Worm (Caenorhabditis elegans) whole organism, mixed stage, embryonic: ENCODE results near the gene rpl-32.

Experiments
- M03D4.4 ChIP-seq: sonication (generic microtip); optimal IDR thresholded peaks from 2 replicates; lab custom pipeline; 2017; ENCODE audit warnings: mild to moderate bottlenecking, missing genetic modification characterization, missing compliant biosample characterization
- bed-3 ChIP-seq: fragments of 200-800 bp; sonication (Bioruptor generic); optimal IDR thresholded peaks from 3 replicates; lab custom pipeline; 2018; ENCODE audit warnings: mild to moderate bottlenecking, missing genetic modification characterization, moderate library complexity, missing compliant biosample characterization
- blmp-1 ChIP-seq: fragments of 150-350 bp; optimal IDR thresholded peaks from 2 replicates; lab custom pipeline; 2014; ENCODE audit warnings: missing biosample characterization, missing genetic modification characterization
- ceh-39 ChIP-seq: fragments of 150-350 bp; optimal IDR thresholded peaks from 2 replicates; lab custom pipeline; 2014; ENCODE audit warnings: missing biosample characterization, missing genetic modification characterization
- ceh-43 ChIP-seq: fragments of 200-800 bp; sonication (Bioruptor generic); optimal IDR thresholded peaks from 2 replicates; lab custom pipeline; 2018; ENCODE audit warnings: mild to moderate bottlenecking, missing genetic modification characterization, moderate library complexity, missing compliant biosample characterization
- ceh-83 ChIP-seq: fragments of 200-800 bp; sonication (Bioruptor generic); optimal IDR thresholded peaks from 2 replicates; lab custom pipeline; 2018; ENCODE audit warnings: mild to moderate bottlenecking, missing genetic modification characterization, missing compliant biosample characterization
- ces-1 ChIP-seq: fragments of 150-350 bp; optimal IDR thresholded peaks from 2 replicates; lab custom pipeline; 2014; ENCODE audit warnings: missing biosample characterization, missing genetic modification reagents, missing genetic modification characterization
- cnd-1 ChIP-seq: fragments of 200-800 bp; sonication (Bioruptor generic); optimal IDR thresholded peaks from 2 replicates; lab custom pipeline; 2018; ENCODE audit warnings: mild to moderate bottlenecking, missing genetic modification characterization, missing compliant biosample characterization
- drap-1 ChIP-seq: fragments of 200-800 bp; sonication (Bioruptor generic); optimal IDR thresholded peaks from 3 replicates; lab custom pipeline; 2018; ENCODE audit warnings: mild to moderate bottlenecking, missing genetic modification characterization, missing compliant biosample characterization
- elt-1 ChIP-seq: sonication (generic microtip); optimal IDR thresholded peaks from 2 replicates; lab custom pipeline; 2017; ENCODE audit warnings: missing genetic modification characterization, mild to moderate bottlenecking, missing compliant biosample characterization, antibody characterized with exemption, moderate library complexity, borderline replicate concordance; ENCODE audit not compliant: insufficient read depth
- elt-3 ChIP-seq: fragments of 150-350 bp; optimal IDR thresholded peaks from 2 replicates; lab custom pipeline; 2014; ENCODE audit warnings: missing biosample characterization, missing genetic modification characterization
- flh-1 ChIP-seq: fragments of 200-800 bp; sonication (Bioruptor generic); optimal IDR thresholded peaks from 2 replicates; lab custom pipeline; 2018; ENCODE audit warnings: mild to moderate bottlenecking, missing genetic modification characterization, moderate library complexity, missing compliant biosample characterization
- ham-2 ChIP-seq: fragments of 200-800 bp; sonication (Bioruptor generic); optimal IDR thresholded peaks from 2 replicates; lab custom pipeline; 2018; ENCODE audit warnings: mild to moderate bottlenecking, missing genetic modification characterization, missing compliant biosample characterization
- lin-13 ChIP-seq: fragments of 150-350 bp; optimal IDR thresholded peaks from 2 replicates; lab custom pipeline; 2014; ENCODE audit warnings: missing biosample characterization, missing genetic modification characterization
- lin-32 ChIP-seq: fragments of 200-800 bp; sonication (Bioruptor generic); optimal IDR thresholded peaks from 2 replicates; lab custom pipeline; 2018; ENCODE audit warnings: mild to moderate bottlenecking, missing genetic modification characterization, missing compliant biosample characterization
- lsy-2 ChIP-seq: fragments of 150-350 bp; optimal IDR thresholded peaks from 2 replicates; lab custom pipeline; 2014; ENCODE audit warnings: missing biosample characterization, missing genetic modification characterization
- mab-5 ChIP-seq: fragments of 150-350 bp; optimal IDR thresholded peaks from 2 replicates; lab custom pipeline; 2014; ENCODE audit warnings: missing biosample characterization, missing genetic modification characterization
- mep-1 ChIP-seq: fragments of 150-350 bp; optimal IDR thresholded peaks from 2 replicates; lab custom pipeline; 2017; ENCODE audit warnings: missing biosample characterization, missing genetic modification reagents, missing genetic modification characterization, inconsistent platforms
- mls-2 ChIP-seq: sonication (generic microtip); optimal IDR thresholded peaks from 2 replicates; lab custom pipeline; 2016; ENCODE audit warnings: mild to moderate bottlenecking, missing genetic modification characterization, moderate library complexity, missing compliant biosample characterization
- nhr-12 ChIP-seq: fragments of 150-350 bp; optimal IDR thresholded peaks from 2 replicates; lab custom pipeline; 2014; ENCODE audit warnings: missing biosample characterization, missing genetic modification characterization
- nhr-2 ChIP-seq: fragments of 150-350 bp; optimal IDR thresholded peaks from 2 replicates; lab custom pipeline; 2014; ENCODE audit warnings: missing biosample characterization, missing genetic modification characterization
- nhr-237 ChIP-seq: fragments of 150-350 bp; optimal IDR thresholded peaks from 2 replicates; lab custom pipeline; 2014; ENCODE audit warnings: missing biosample characterization, missing genetic modification characterization
- nhr-28 ChIP-seq: fragments of 150-350 bp; optimal IDR thresholded peaks from 2 replicates; lab custom pipeline; 2014; ENCODE audit warnings: missing biosample characterization, missing genetic modification characterization
- pha-4 ChIP-seq: fragments of 150-350 bp; optimal IDR thresholded peaks from 2 replicates; lab custom pipeline; 2018; ENCODE audit warnings: missing biosample characterization, missing genetic modification reagents, missing genetic modification characterization
- sem-2 ChIP-seq: fragments of 200-800 bp; sonication (Bioruptor generic); optimal IDR thresholded peaks from 2 replicates; lab custom pipeline; 2018; ENCODE audit warnings: mild to moderate bottlenecking, missing genetic modification characterization, missing compliant biosample characterization
- snpc-4 ChIP-seq: fragments of 150-350 bp; optimal IDR thresholded peaks from 2 replicates; lab custom pipeline; 2014; ENCODE audit warnings: missing biosample characterization, missing genetic modification characterization
- sptf-1 ChIP-seq: sonication (generic microtip); optimal IDR thresholded peaks from 2 replicates; lab custom pipeline; 2017; ENCODE audit warnings: mild to moderate bottlenecking, missing genetic modification characterization, moderate library complexity, missing compliant biosample characterization
- tbx-8 ChIP-seq: fragments of 200-800 bp; sonication (Bioruptor generic); optimal IDR thresholded peaks from 2 replicates; lab custom pipeline; 2018; ENCODE audit warnings: mild to moderate bottlenecking, missing genetic modification characterization, moderate library complexity, missing compliant biosample characterization
- unc-120 ChIP-seq: sonication (generic microtip); optimal IDR thresholded peaks from 2 replicates; lab custom pipeline; 2017; ENCODE audit warnings: missing genetic modification characterization, missing compliant biosample characterization; ENCODE audit not compliant: poor library complexity, severe bottlenecking
- unc-62 ChIP-seq: fragments of 150-350 bp; optimal IDR thresholded peaks from 2 replicates; lab custom pipeline; 2014; ENCODE audit warnings: missing biosample characterization, missing genetic modification reagents, missing genetic modification characterization
- ztf-11 ChIP-seq: fragments of 150-350 bp; optimal IDR thresholded peaks from 2 replicates; lab custom pipeline; 2014; ENCODE audit warnings: missing biosample characterization, missing genetic modification characterization

Gene rpl-32

DNA sequence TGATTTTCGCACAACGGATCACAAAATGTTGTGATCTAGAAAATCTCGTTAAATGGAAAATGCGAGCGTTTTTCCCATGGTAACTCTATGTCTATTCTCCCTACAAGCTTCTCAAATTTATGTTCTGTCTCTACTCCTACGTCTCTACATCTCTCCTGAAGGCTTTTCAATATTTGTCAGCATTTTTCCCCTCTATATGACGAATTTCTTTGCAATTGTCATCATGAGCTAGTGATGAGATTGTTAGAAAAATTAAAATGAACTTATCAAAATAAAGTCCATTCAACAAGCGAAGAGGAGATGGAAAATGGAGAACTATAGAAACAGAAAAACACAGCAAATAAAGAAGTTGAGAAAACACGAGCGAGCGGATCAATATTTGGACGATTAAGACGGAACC is 18.1 kb downstream of the rpl-32 start:
- TF ChIP-seq M03D4.4 (tag; lab: Kevin White, UChicago) (no peak), flh-1 (GFP tag; lab: Kevin White, UChicago) (no peak), mls-2 (tag; lab: Kevin White, UChicago) (no peak), lin-32 (GFP tag; lab: Kevin White, UChicago) (no peak), sem-2 (GFP tag; lab: Kevin White, UChicago) (no peak), ztf-11 (no peak), mab-5 (tag; lab: Kevin White, UChicago) (no peak), sptf-1 (tag; lab: Kevin White, UChicago) (no peak), mep-1 (tag; lab: Kevin White, UChicago) (no peak), elt-1 (tag; lab: Kevin White, UChicago) (no peak), ceh-43 (GFP tag; lab: Kevin White, UChicago) (no peak), nhr-28 (tag; lab: Kevin White, UChicago) (no peak), nhr-12 (tag; lab: Kevin White, UChicago) (no peak), unc-62 (GFP tag; lab: Kevin White, UChicago) (no peak), unc-120 (tag; lab: Kevin White, UChicago) (no peak), blmp-1 (tag; lab: Kevin White, UChicago) (no peak), ham-2 (GFP tag; lab: Kevin White, UChicago) (no peak), nhr-2 (tag; lab: Kevin White, UChicago) (no peak), ceh-83 (GFP tag; lab: Kevin White, UChicago) (no peak)
- TF ChIP-seq, all 35 proteins: peak for 0

DNA sequence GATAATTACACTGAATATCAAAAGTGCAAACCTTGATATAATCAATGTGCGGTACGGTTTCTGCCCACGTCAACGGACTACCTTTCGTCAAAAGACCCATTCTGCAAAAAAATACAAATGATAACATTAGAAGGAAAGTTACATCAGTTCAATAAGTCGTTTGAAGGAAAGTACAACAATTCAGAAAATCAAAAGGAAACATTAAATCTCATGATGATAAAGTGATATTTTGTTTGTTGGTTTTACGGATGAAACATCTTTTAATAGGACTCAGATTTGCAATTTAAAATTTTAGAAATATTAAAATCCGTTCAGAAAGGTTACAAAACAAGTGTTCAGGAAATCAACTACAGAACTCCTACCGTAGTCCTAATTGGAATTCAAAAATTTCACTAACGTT is 18.7 kb downstream of the rpl-32 start, which contains the start of gene gcs-1:
gcs-1 (minus strand) TSS at position 101 of the 400 bp plus-strand sequence.
- TF ChIP-seq ceh-83 (GFP tag; lab: Kevin White, UChicago), result no peak
- no peak for TF ChIP-seq mep-1 (tag; lab: Kevin White, UChicago)
- no peak for TF ChIP-seq bed-3
- no peak for TF ChIP-seq cnd-1 (tag; lab: Kevin White, UChicago)

DNA sequence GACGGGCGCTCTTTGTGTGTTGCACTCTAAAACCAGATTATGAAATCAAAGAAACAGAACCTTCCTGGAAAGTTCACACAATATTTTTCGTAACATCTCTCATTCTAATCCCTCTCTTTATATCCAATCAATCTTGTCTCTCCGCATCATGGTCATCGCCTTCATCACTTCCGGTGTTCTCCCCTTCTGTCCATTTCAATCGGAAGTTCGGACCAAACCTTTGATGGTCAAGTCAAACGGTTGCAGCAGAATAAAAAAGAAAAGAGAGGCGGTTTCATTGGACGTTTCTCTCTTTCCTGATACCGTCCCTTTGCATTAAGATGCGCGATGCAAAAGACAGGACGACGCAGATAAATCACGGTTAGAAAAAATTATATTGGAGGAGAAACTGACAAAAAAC is 23.9 kb downstream of the rpl-32 start:
- TF ChIP-seq ces-1 (GFP tag; lab: Kevin White, UChicago) (no peak), ham-2 (GFP tag; lab: Kevin White, UChicago) (no peak), ceh-39 (tag; lab: Kevin White, UChicago) (no peak), snpc-4 (tag; lab: Kevin White, UChicago) (no peak), ceh-43 (GFP tag; lab: Kevin White, UChicago) (no peak), bed-3 (no peak), blmp-1 (tag; lab: Kevin White, UChicago) (no peak), mls-2 (tag; lab: Kevin White, UChicago) (no peak), ceh-83 (GFP tag; lab: Kevin White, UChicago) (no peak), nhr-12 (tag; lab: Kevin White, UChicago) (no peak), lsy-2 (tag; lab: Kevin White, UChicago) (no peak), nhr-2 (tag; lab: Kevin White, UChicago) (no peak)

DNA sequence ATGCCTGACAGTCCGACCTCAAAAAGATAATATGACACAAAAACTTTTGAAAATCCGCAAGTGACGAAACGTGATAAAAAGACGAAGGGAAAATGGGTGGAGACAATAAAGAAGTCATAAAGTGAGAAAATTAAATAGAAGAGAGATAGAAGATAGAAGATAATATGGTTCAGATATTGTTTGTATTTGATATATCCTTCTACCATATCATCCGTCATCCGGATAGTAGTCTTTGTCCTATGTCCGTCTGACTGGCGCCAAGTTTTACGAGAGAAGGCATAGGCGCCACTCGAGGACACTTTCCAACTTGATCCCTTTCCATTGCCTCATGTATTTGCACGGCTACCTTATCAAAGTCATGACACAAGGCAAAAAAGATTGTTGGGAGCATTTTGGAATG is 25.0 kb downstream of the rpl-32 start:
- no peak for TF ChIP-seq elt-1 (tag; lab: Kevin White, UChicago)
- TF ChIP-seq lin-32 (GFP tag; lab: Kevin White, UChicago), result no peak
- TF ChIP-seq pha-4 (tag; lab: Kevin White, UChicago), result no peak
- TF ChIP-seq, all 35 proteins: peak for 0

- TF ChIP-seq elt-3 (no peak), bed-3 (no peak), pha-4 (tag; lab: Kevin White, UChicago) (no peak), lin-13 (tag; lab: Kevin White, UChicago) (no peak), M03D4.4 (tag; lab: Kevin White, UChicago) (no peak), drap-1 (GFP tag; lab: Kevin White, UChicago) (no peak), unc-62 (GFP tag; lab: Kevin White, UChicago) (no peak), ztf-11 (no peak), nhr-2 (tag; lab: Kevin White, UChicago) (no peak), nhr-237 (tag; lab: Kevin White, UChicago) (no peak), tbx-8 (GFP tag; lab: Kevin White, UChicago) (no peak), mls-2 (tag; lab: Kevin White, UChicago) (no peak), nhr-12 (tag; lab: Kevin White, UChicago) (no peak), lsy-2 (tag; lab: Kevin White, UChicago) (no peak), cnd-1 (tag; lab: Kevin White, UChicago) (no peak), ceh-43 (GFP tag; lab: Kevin White, UChicago) (no peak), mab-5 (tag; lab: Kevin White, UChicago) (no peak)
Measured at ce11 chrII:9029218-9029672, 27.6 kb downstream of the rpl-32 start, which contains the start of gene F37B12.1. TSS of gene F37B12.1 (minus strand) at chrII:9029268.
